Worm (Caenorhabditis elegans): Measurements from ENCODE around the gene F35G2.1.

DNA sequence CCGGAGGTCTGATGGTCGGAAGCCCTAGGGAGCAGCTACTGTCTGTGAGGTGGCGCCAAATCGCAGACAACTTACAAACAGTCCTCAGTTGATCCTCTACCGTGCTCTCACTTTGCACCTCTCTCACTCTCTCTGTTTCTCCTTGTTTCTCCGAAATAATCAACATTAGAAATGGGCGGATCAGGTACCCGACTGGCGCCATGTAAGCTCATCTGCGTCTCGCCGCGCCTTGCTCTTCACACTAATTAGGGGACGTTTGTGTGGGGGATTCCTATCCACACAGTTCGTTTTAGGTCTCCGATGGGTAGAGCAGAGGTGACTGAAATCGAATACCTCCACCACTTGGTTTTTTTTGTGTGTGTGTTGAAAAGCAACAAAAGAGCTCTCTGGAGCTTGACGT lies 1.0 kb upstream of the F35G2.1 start:
- no peak for TF ChIP-seq ref-1 (GFP tag; conservative IDR thresholded peaks at IDR 0.05)
- TF ChIP-seq ztf-23 (GFP tag; IDR thresholded peaks at IDR 0.05), result no peak
- no peak for TF ChIP-seq flt-1 (GFP tag; IDR thresholded peaks at IDR 0.05)
- TF ChIP-seq klf-2 (GFP tag; conservative IDR thresholded peaks at IDR 0.05), result no peak
- TF ChIP-seq ztf-29 (GFP tag; IDR thresholded peaks at IDR 0.05), result no peak
- no peak for TF ChIP-seq cog-1 (tag; optimal IDR thresholded peaks at IDR 0.05)
- TF ChIP-seq T22C8.4 (GFP tag; IDR thresholded peaks at IDR 0.05), result no peak
- TF ChIP-seq med-1 (GFP tag; optimal IDR thresholded peaks at IDR 0.05; ENCODE audit: insufficient read depth), result no peak

All from whole organism, midembryonic.